Fruit fly (Drosophila melanogaster) whole organism, adult: ENCODE results near the gene TTLL4A.

ENCODE experiments used
- CG33017 ChIP-seq: fragments of 200-800 bp; sonication (Bioruptor generic); optimal IDR thresholded peaks from 2 replicates; lab custom pipeline; 2018; ENCODE audit warnings: missing biosample characterization, mild to moderate bottlenecking, missing genetic modification characterization, moderate library complexity
- CG7045 ChIP-seq: fragments of 200-800 bp; sonication (Bioruptor generic); optimal IDR thresholded peaks from 2 replicates; lab custom pipeline; 2017; ENCODE audit warnings: missing biosample characterization, mild to moderate bottlenecking, missing genetic modification characterization

- TF ChIP-seq CG7045 (GFP tag; lab: Kevin White, UChicago) = no peak
- no peak for TF ChIP-seq CG33017 (tag; lab: Kevin White, UChicago)
These were observed 23.2 kb upstream of the TTLL4A start for dm6 chr2L:10965962-10966361.
